Worm (Caenorhabditis elegans) whole organism, L4 larva: Measurements from ENCODE around the gene K07C5.13.

ENCODE experiments used
- D1046.2 ChIP-seq: fragments of 200-800 bp; sonication (Bioruptor generic); IDR thresholded peaks from 2 replicates; pipeline ENCODE4 v1.3.6; 2022; ENCODE audit warnings: missing genetic modification characterization, missing compliant biosample characterization
- F37D6.2 ChIP-seq: sonication (generic microtip); optimal IDR thresholded peaks from 2 replicates; lab custom pipeline; 2016; ENCODE audit warnings: mild to moderate bottlenecking, missing genetic modification characterization, missing compliant biosample characterization
- F49E8.2 ChIP-seq: sonication (generic microtip); optimal IDR thresholded peaks from 2 replicates; lab custom pipeline; 2016; ENCODE audit warnings: missing compliant biosample characterization, mild to moderate bottlenecking, missing genetic modification characterization, borderline replicate concordance
- R02D3.7 ChIP-seq: fragments of 150-350 bp; sonication (generic microtip); optimal IDR thresholded peaks from 3 replicates; lab custom pipeline; 2014; ENCODE audit warnings: missing biosample characterization, missing genetic modification characterization
- Y48G9A.11 ChIP-seq: fragments of 200-800 bp; sonication (Bioruptor generic); IDR thresholded peaks from 2 replicates; pipeline ENCODE4 v1.3.6; 2022; ENCODE audit warnings: missing genetic modification reagents, missing genetic modification characterization, missing compliant biosample characterization
- ZK546.5 ChIP-seq, 2 experiments: sonication (generic microtip); optimal IDR thresholded peaks; 2 replicates each; lab custom pipeline; 2017; ENCODE audit warnings: missing biosample characterization in 2 of 2, missing genetic modification characterization in 2 of 2
- aha-1 ChIP-seq: fragments of 150-350 bp; peaks from one replicate; lab custom pipeline; 2014; ENCODE audit warnings: missing biosample characterization, missing genetic modification characterization
- aly-2 ChIP-seq: sonication (generic microtip); optimal IDR thresholded peaks from 2 replicates; lab custom pipeline; 2018; ENCODE audit warnings: missing biosample characterization, missing genetic modification characterization
- ceh-20 ChIP-seq: fragments of 200-800 bp; sonication (Bioruptor generic); IDR thresholded peaks from 2 replicates; pipeline ENCODE4 v1.3.6; 2022; ENCODE audit warnings: missing genetic modification reagents, missing genetic modification characterization, missing compliant biosample characterization
- ceh-32 ChIP-seq: sonication (generic microtip); optimal IDR thresholded peaks from 2 replicates; lab custom pipeline; 2016; ENCODE audit warnings: mild to moderate bottlenecking, missing genetic modification characterization, missing compliant biosample characterization; ENCODE audit not compliant: poor library complexity
- ceh-82 ChIP-seq: sonication (generic microtip); optimal IDR thresholded peaks from 2 replicates; lab custom pipeline; 2017; ENCODE audit warnings: missing biosample characterization, missing genetic modification characterization
- daf-16 ChIP-seq, 3 experiments: sonication (generic microtip); optimal IDR thresholded peaks; 2 replicates each; lab custom pipeline; 2016 to 2017; ENCODE audit warnings: missing genetic modification characterization in 3 of 3, missing genetic modification reagents in 3 of 3, mild to moderate bottlenecking in 2 of 3, missing compliant biosample characterization in 2 of 3, missing biosample characterization in 1 of 3, moderate library complexity in 1 of 3
- daf-8 ChIP-seq: fragments of 200-800 bp; sonication (Bioruptor generic); IDR thresholded peaks from 2 replicates; pipeline ENCODE4 v1.3.6; 2022; ENCODE audit warnings: missing genetic modification characterization, missing compliant biosample characterization
- duxl-1 ChIP-seq: sonication (generic microtip); optimal IDR thresholded peaks from 2 replicates; lab custom pipeline; 2016; ENCODE audit warnings: mild to moderate bottlenecking, missing genetic modification characterization, moderate library complexity, missing compliant biosample characterization; ENCODE audit not compliant: poor library complexity
- hlh-30 ChIP-seq: sonication (generic microtip); optimal IDR thresholded peaks from 2 replicates; lab custom pipeline; 2017; ENCODE audit warnings: antibody characterized with exemption, mild to moderate bottlenecking, missing genetic modification characterization, missing compliant biosample characterization; ENCODE audit not compliant: insufficient read depth
- hmg-1.1 ChIP-seq: fragments of 200-800 bp; sonication (Bioruptor generic); IDR thresholded peaks from 2 replicates; pipeline ENCODE4 v1.3.6; 2022; ENCODE audit warnings: missing genetic modification reagents, missing genetic modification characterization, missing compliant biosample characterization
- lin-38 ChIP-seq: fragments of 200-800 bp; sonication (Bioruptor generic); IDR thresholded peaks from 2 replicates; pipeline ENCODE4 v1.3.6; 2022; ENCODE audit warnings: missing genetic modification reagents, missing genetic modification characterization, missing compliant biosample characterization
- lin-39 ChIP-seq: fragments of 150-350 bp; optimal IDR thresholded peaks from 2 replicates; lab custom pipeline; 2014; ENCODE audit warnings: missing biosample characterization, missing genetic modification reagents, missing genetic modification characterization
- mep-1 ChIP-seq: fragments of 150-350 bp; sonication (generic microtip); optimal IDR thresholded peaks from 3 replicates; lab custom pipeline; 2014; ENCODE audit warnings: missing biosample characterization, missing genetic modification characterization
- mes-2 ChIP-seq: sonication (generic microtip); optimal IDR thresholded peaks from 2 replicates; lab custom pipeline; 2016; ENCODE audit warnings: missing genotype, mild to moderate bottlenecking, missing genetic modification characterization, missing compliant biosample characterization; ENCODE audit not compliant: poor library complexity, severe bottlenecking
- nhr-10 ChIP-seq: fragments of 150-350 bp; optimal IDR thresholded peaks from 2 replicates; lab custom pipeline; 2014; ENCODE audit warnings: missing biosample characterization, missing genetic modification characterization
- nhr-11 ChIP-seq: fragments of 150-350 bp; optimal IDR thresholded peaks from 2 replicates; lab custom pipeline; 2014; ENCODE audit warnings: missing biosample characterization, missing genetic modification characterization
- nhr-111 ChIP-seq: fragments of 200-800 bp; sonication (Bioruptor generic); optimal IDR thresholded peaks from 2 replicates; lab custom pipeline; 2018; ENCODE audit warnings: mild to moderate bottlenecking, missing genetic modification characterization, missing compliant biosample characterization
- nhr-25 ChIP-seq: sonication (generic microtip); optimal IDR thresholded peaks from 2 replicates; lab custom pipeline; 2017; ENCODE audit warnings: missing genetic modification characterization, mild to moderate bottlenecking, missing compliant biosample characterization, antibody characterized with exemption, moderate library complexity, borderline replicate concordance; ENCODE audit not compliant: insufficient read depth
- nhr-28 ChIP-seq: fragments of 150-350 bp; optimal IDR thresholded peaks from 2 replicates; lab custom pipeline; 2014; ENCODE audit warnings: missing biosample characterization, missing genetic modification characterization
- nhr-48 ChIP-seq: sonication (generic microtip); optimal IDR thresholded peaks from 2 replicates; lab custom pipeline; 2016; ENCODE audit warnings: mild to moderate bottlenecking, missing genetic modification characterization, missing compliant biosample characterization
- pha-4 ChIP-seq, 2 experiments: fragments of 150-350 bp in 1 of 2; fragments of 200-800 bp in 1 of 2; sonication (Bioruptor generic) in 1 of 2; IDR thresholded peaks in 1 of 2; optimal IDR thresholded peaks in 1 of 2; 2 replicates each; pipeline versions ENCODE4 v1.3.6 to Lab custom; 2014 to 2022; ENCODE audit warnings: missing genetic modification characterization in 2 of 2, missing genetic modification reagents in 2 of 2, missing biosample characterization in 1 of 2, missing compliant biosample characterization in 1 of 2
- rbr-2 ChIP-seq: sonication (generic microtip); optimal IDR thresholded peaks from 2 replicates; lab custom pipeline; 2016; ENCODE audit warnings: missing genotype, missing genetic modification characterization, missing compliant biosample characterization
- skn-1 ChIP-seq: fragments of 150-350 bp; optimal IDR thresholded peaks from 2 replicates; lab custom pipeline; 2014; ENCODE audit warnings: missing biosample characterization, missing genetic modification characterization
- snpc-4 ChIP-seq: fragments of 150-350 bp; optimal IDR thresholded peaks from 2 replicates; lab custom pipeline; 2014; ENCODE audit warnings: missing biosample characterization, missing genetic modification characterization
- spr-1 ChIP-seq: sonication (generic microtip); optimal IDR thresholded peaks from 2 replicates; lab custom pipeline; 2016; ENCODE audit warnings: mild to moderate bottlenecking, missing genetic modification characterization, missing compliant biosample characterization
- unc-130 ChIP-seq: sonication (generic microtip); optimal IDR thresholded peaks from 2 replicates; lab custom pipeline; 2016; ENCODE audit warnings: missing genetic modification reagents, missing genetic modification characterization, missing compliant biosample characterization
- unc-39 ChIP-seq: sonication (generic microtip); optimal IDR thresholded peaks from 2 replicates; lab custom pipeline; 2017; ENCODE audit warnings: missing biosample characterization, missing genetic modification characterization
- unc-62 ChIP-seq, 3 experiments: fragments of 150-350 bp in 1 of 3; sonication (generic microtip); optimal IDR thresholded peaks in 2 of 3; peaks in 1 of 3; 1 replicate in 1 of 3; 2 replicates in 2 of 3; lab custom pipeline; 2014 to 2017; ENCODE audit warnings: missing biosample characterization in 3 of 3, missing genetic modification characterization in 3 of 3, missing genetic modification reagents in 3 of 3, missing genotype in 1 of 3
- zag-1 ChIP-seq: fragments of 150-350 bp; optimal IDR thresholded peaks from 2 replicates; lab custom pipeline; 2014; ENCODE audit warnings: missing biosample characterization, missing genetic modification characterization
- zfp-2 ChIP-seq: sonication (generic microtip); optimal IDR thresholded peaks from 2 replicates; lab custom pipeline; 2016; ENCODE audit warnings: mild to moderate bottlenecking, missing genetic modification characterization, missing compliant biosample characterization
- zip-11 ChIP-seq: fragments of 200-800 bp; sonication (Bioruptor generic); IDR thresholded peaks from 2 replicates; pipeline ENCODE4 v1.3.6; 2022; ENCODE audit warnings: missing genetic modification characterization, missing compliant biosample characterization
- zip-2 ChIP-seq: fragments of 150-350 bp; optimal IDR thresholded peaks from 2 replicates; lab custom pipeline; 2014; ENCODE audit warnings: missing biosample characterization, missing genetic modification characterization

The K07C5.13 gene

DNA sequence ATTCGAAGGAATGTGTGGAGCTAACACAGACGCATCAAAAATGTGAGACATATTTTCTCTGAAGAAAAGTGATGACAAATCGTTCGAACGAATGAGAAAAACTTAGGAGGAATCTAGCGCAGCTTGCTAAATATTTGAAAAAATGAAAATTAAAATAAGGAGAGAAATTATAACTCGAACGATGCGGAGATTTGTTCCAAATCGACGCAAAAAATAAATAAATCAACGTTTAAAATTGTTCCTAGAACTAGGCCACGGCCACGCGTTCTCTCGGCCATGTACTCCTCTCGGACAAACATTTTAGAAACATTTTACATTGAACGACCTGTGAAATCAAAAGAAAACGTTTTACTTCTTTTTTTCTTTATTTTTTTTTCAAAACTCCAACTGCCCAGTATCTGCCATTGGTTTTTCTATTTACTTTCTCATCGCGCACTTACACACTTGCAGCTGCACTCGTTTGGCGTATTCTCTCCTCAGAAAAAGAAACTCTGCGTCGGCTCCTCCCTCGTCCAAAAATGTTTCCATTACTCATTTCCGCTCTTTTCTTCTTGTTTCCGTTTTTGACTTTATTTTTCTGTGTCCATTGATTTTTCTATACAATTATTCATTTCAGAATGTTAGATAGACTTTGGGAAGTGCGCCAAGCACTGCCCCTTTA is 21.6 kb upstream of the K07C5.13 start, which contains the start of the genes gna-1 and B0024.13 (continued):
- TF ChIP-seq skn-1 (tag; lab: Kevin White, UChicago), result no peak
- peak; percentile 35 for TF ChIP-seq duxl-1 (tag; lab: Kevin White, UChicago)
- no peak for TF ChIP-seq nhr-25 (tag; lab: Kevin White, UChicago)
- TF ChIP-seq ZK546.5 (tag; optimal IDR thresholded peaks at IDR 0.05; lab: Kevin White, UChicago), result no peak
- no peak for TF ChIP-seq daf-16 (GFP tag; optimal IDR thresholded peaks at IDR 0.05; lab: Kevin White, UChicago)
- no peak for TF ChIP-seq daf-16 (tag; optimal IDR thresholded peaks at IDR 0.05; lab: Kevin White, UChicago)
- no peak for TF ChIP-seq spr-1 (tag; lab: Kevin White, UChicago)
- TF ChIP-seq zfp-2, result no peak
- TF ChIP-seq aha-1 (tag; lab: Kevin White, UChicago), result no peak
- TF ChIP-seq nhr-28 (tag; lab: Kevin White, UChicago), result no peak
- no peak for TF ChIP-seq R02D3.7 (tag; lab: Kevin White, UChicago)
- no peak for TF ChIP-seq hmg-1.1 (GFP tag; lab: Robert Waterston, UW)
- TF ChIP-seq mes-2 (tag; lab: Kevin White, UChicago), result peak; percentile 98
- TF ChIP-seq daf-8 (GFP tag; lab: Robert Waterston, UW), result no peak
- no peak for TF ChIP-seq snpc-4 (tag; lab: Kevin White, UChicago)
- no peak for TF ChIP-seq F37D6.2 (tag; lab: Kevin White, UChicago)
- no peak for TF ChIP-seq Y48G9A.11 (GFP tag; lab: Robert Waterston, UW)
- TF ChIP-seq zag-1 (tag; lab: Kevin White, UChicago), result no peak
- no peak for TF ChIP-seq ceh-32 (tag; lab: Kevin White, UChicago)
- TF ChIP-seq unc-130 (GFP tag; lab: Kevin White, UChicago), result peak; percentile 87
- TF ChIP-seq zip-11 (GFP tag; lab: Robert Waterston, UW), result no peak
- TF ChIP-seq lin-38, result no peak; the same call in none of the 2 replicates
- no peak for TF ChIP-seq unc-39
- no peak for TF ChIP-seq F49E8.2 (tag; lab: Kevin White, UChicago)
- TF ChIP-seq hlh-30 (tag; lab: Kevin White, UChicago), result no peak
- TF ChIP-seq aly-2 (tag; lab: Kevin White, UChicago), result no peak
- no peak for TF ChIP-seq nhr-11 (tag; lab: Kevin White, UChicago)
- TF ChIP-seq nhr-48, result no peak
- TF ChIP-seq nhr-111 (GFP tag; lab: Kevin White, UChicago), result no peak
- no peak for TF ChIP-seq nhr-10
- TF ChIP-seq ceh-20 (GFP tag; lab: Robert Waterston, UW), result no peak
- TF ChIP-seq lin-39, result no peak

DNA sequence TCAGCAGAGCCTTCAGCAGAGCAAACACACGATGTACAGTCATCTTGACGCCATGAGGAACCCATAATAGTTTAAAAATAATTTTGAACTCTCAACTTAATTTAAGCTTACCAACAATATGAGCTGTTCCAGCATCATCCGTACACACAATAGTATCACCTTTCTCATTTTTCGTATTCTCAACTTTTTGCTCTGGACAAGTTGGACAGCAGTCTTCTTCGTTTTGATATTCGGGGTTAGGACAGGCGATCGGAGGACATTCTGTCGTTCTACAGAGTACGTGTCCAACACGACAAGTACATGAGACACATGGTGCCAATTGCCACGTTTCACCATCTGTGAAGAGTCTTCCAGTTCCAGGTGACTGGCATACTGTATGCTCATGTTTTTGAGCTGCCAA is 18.3 kb upstream of the K07C5.13 start:
- TF ChIP-seq nhr-111 (GFP tag; lab: Kevin White, UChicago) (no peak), mep-1 (tag; lab: Kevin White, UChicago) (no peak), zip-2 (tag; lab: Kevin White, UChicago) (no peak), ceh-82 (no peak), unc-62 (GFP tag; optimal IDR thresholded peaks at IDR 0.05 in 1 of 2; lab: Kevin White, UChicago) (peak in 1 of 2 experiments; percentile 97), unc-62 (tag; optimal IDR thresholded peaks at IDR 0.05; lab: Kevin White, UChicago) (no peak)

DNA sequence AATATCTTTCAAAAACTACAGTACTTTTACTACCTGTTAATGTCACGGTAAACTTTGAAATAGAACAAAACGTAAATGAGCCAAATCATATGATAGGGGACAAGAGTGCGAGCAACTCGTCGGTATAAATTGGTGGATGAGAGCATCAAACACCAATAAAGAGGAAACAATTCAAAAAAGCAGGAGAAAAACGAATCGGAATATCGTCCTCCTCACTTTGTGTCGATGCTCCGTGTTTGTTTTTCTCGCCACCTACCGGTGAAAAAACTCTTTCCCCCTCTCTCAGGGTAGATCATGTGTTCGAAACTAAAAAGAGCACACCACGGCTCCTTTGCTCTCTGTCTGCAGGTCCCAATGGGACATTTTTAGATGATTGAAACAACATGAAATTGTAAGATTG is 13.8 kb upstream of the K07C5.13 start:
- TF ChIP-seq ceh-20 (GFP tag; lab: Robert Waterston, UW) (0 out of 2 replicates have a peak, but pooled peaks have one; percentile 34), D1046.2 (no peak), rbr-2 (tag; lab: Kevin White, UChicago) (no peak), pha-4 (GFP tag; IDR thresholded peaks at IDR 0.05; lab: Robert Waterston, UW) (no peak), pha-4 (tag; optimal IDR thresholded peaks at IDR 0.05; lab: Kevin White, UChicago) (peak; percentile 63)
